Worm (Caenorhabditis elegans): Measurements from ENCODE around the gene rpoa-1.
"Not testable (repeated sequence)": the region's sequence is repeated elsewhere in the genome, so short reads cannot be mapped to it uniquely, and the experiment has no call there.

Gene rpoa-1

DNA sequence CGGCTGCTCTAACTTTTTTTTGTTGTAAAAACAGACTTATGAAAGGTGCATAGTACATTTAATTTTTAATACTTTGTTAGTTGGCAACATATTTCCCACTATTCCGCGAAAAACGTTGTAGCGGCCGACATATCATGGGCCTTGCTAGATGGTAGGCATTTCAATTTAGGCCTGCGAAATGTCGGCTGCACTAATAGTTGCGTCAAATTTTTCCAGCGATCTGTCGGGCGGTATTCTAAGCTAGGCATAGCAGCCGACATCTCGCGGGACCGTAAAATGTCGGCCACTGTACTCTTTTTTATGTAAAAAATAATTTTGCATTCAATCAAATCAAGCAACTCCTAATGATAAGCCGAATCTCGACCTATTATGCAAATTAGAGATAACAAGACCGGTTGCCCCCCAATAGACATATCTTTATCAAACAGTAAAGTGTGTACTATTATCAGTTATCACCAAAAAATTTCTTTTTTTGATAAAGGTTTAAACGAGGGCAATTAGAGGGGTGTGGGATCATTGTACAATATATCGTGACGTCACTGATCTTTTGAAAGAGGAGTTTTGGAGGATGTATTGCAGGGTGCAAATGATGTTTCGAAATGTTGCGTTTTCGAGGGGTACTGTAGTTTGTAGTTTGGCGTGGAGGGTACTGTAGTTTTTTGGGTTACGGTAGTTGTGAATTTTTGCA is 29.5 kb downstream of the rpoa-1 start:
- TF ChIP-seq unc-62 (GFP tag; optimal IDR thresholded peaks at IDR 0.05) = no peak

DNA sequence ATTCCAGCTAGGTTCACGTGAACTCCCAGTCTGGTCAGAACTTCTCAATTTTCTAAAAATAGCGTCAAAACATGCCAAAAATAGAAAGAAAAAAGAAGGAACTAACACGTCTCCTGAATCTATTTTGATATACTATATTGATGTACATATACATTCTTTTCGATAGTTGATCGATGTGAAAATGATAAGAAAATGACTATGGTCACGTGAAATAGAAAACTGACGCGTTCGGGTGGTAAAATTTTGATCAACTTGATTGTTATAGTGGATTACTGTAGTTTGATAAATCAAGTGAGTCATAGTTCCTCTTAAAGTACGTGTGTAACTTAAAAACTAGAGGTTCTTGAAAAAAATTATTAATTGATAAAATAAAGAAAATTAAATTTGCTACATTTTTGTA is 30.2 kb downstream of the rpoa-1 start:
- TF ChIP-seq unc-62 (GFP tag; optimal IDR thresholded peaks at IDR 0.05) = no peak

DNA sequence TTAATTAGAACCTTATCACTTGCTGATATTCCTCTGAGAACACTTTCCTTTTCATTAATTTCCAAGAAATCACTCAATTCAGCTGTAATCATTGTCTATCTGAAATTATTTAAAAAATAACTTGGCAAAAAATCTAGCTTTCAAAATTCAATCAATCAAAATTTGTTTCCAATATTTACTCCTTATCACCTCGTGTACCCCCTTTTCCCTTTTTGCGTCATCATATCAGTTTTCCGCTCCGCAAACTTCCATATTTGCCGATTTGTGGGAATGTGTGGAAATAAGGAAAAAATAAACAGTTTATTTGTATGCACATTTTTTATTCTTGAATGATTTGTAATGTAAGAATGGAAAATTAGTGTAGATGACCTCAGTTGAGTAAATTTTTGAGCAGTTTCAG is 32.6 kb downstream of the rpoa-1 start, which contains the start of gene C31C9.6:
C31C9.6 (minus strand) TSS at position 101 of the 400 bp plus-strand sequence.
- not testable (repeated sequence) for TF ChIP-seq unc-62 (GFP tag; optimal IDR thresholded peaks at IDR 0.05)

DNA sequence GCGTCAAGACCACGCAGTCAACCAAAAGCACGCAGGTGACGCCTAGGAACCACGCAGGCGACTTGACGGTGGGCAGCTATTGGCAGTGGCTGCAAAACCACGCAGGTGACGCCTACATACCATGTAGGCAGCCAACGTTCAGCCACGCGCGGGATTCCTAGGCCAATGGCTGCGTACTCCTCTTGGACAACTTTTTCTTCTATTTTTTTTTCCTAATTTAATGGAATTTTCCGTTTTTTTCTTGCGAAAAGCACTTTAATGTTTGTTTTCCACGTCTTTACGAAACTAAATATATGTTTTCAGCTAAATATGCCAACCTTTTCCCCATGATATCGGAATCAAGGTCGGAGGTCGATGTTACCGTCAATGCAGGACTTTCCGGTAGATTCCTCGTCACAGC is 39.9 kb downstream of the rpoa-1 start, which contains the start of gene C31C9.9:
C31C9.9 (plus strand) TSS at position 301 of the 400 bp plus-strand sequence.
- not testable (repeated sequence) for TF ChIP-seq unc-62 (GFP tag; optimal IDR thresholded peaks at IDR 0.05)

DNA sequence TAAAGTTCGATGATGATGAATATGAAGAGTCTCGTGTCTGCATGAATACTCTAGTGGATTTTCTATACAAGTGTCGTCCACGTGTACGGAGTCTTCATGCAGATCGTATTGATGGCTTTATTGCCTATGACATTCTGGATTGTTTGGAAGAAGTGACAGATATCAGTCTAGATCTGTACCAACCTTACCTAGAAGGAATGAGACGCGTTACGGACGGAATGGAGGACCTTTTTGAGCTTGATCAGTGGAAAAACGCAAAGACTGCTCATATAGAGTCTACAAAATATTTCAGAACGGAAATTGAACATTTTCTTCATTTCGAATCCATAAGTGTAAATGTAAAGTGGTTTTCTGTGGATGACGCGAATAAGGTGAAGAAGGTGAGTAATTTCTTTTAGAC is 46.4 kb downstream of the rpoa-1 start, which contains the start of gene fbxa-169:
fbxa-169 (plus strand) TSS at position 301 of the 400 bp plus-strand sequence.
- no peak for TF ChIP-seq unc-62 (GFP tag; optimal IDR thresholded peaks at IDR 0.05)

DNA sequence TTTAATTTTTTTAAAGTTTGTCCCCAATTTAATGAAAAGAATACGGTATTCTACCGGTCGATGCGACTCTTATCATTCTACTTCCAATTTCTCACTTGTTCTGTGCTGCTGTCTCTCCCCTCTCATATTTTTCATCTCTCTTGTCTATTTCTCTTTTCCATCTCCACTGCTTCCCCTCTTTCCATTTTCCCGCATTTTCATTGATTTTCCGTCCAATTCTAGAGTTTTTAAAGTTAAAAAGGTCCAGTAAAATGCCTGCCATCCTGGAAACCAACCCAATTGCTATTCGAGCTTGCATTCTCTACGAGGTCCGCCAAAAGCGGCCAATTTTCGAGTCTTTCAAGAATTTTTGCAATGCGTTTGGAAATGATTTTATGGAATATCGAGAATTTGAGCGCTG is 53.3 kb downstream of the rpoa-1 start, which contains the start of gene fbxa-167:
fbxa-167 (plus strand) TSS at position 179 of the 400 bp plus-strand sequence.
- no peak for TF ChIP-seq unc-62 (GFP tag; optimal IDR thresholded peaks at IDR 0.05)

DNA sequence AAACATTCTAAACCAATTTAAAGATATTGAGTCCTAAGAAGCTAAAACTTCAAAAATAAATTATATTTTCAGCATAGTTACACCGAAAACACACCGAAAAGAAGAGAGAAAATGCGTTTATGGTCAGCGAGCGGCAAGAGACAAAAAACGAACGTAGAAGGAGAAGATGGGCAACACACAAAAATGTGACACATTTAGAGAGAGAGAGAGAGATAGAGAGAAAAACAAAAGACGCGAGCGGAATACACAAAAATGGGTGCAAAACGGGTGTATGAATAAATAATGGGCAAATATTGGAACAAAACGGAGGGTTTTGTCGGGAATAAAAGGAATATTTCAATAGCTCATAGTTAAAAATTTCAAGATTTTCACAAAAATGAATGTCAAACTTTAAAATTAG is 54.4 kb downstream of the rpoa-1 start:
- TF ChIP-seq unc-62 (GFP tag; optimal IDR thresholded peaks at IDR 0.05) = no peak

DNA sequence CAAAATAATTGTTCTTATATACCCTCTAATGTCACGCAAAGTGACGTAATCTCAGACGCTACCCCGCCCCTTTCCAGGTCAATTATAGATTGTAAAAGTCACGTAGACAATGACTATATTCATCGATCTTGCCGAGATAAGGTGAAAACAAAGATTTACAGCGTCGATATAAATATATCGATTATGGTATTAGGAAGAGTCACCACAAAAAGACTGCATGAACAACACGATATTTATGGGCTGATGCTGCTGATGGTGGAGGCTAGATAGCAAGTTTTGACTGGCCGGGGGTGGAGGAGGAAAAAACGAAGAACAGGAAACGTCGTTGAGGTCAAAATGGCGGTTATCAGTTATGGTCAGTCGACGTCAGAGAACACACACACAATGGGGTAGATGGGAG is 56.0 kb downstream of the rpoa-1 start:
- no peak for TF ChIP-seq unc-62 (GFP tag; optimal IDR thresholded peaks at IDR 0.05)

DNA sequence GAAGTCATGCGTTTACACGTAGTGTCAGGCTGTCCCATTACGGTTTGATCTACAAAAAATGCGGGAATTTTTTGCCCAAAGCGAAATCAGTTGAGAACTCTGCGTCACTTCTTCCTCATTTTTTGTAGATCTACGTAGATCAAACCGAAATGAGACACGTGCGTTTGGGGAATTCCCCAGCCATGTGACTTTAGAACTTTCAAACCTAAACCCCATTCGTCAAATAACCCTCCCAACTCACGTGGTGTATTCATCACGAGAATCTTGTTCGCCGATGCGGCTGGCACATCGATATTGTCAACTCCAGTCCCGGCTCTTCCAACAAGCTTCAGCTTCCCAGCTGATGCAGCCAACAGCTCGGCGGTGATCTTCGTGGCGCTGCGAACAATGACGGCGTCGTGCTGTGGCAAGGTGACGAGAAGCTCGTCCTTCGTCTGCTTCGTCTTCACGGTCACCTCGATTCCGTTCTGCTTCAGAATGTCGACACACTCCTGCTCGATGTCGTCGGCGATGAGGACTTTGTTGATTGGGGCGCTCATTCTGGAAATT is 56.6 kb downstream of the rpoa-1 start, which contains the start of gene phdh-1:
phdh-1 (minus strand) TSS at position 540 of the 549 bp plus-strand sequence.
- no peak for TF ChIP-seq unc-62 (GFP tag; optimal IDR thresholded peaks at IDR 0.05)

DNA sequence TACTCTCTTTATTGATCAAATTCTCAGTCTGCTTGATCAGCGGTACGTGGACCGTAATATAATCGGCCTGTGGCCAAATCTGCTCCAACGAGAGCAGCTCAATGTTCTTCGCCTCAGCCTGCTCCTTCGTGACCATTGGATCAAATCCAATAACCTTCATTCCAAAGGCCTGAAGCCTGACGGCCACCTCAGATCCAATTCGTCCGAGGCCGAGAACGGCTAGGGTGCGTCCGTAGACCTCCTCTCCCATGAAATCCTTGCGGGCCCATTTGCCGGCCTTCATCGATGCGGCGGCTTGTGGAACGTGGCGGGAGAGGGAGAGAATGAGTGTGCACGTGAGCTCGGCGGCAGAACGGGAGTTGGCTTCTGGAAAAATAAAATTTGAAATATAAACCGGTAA is 57.1 kb downstream of the rpoa-1 start:
- no peak for TF ChIP-seq unc-62 (GFP tag; optimal IDR thresholded peaks at IDR 0.05)

DNA sequence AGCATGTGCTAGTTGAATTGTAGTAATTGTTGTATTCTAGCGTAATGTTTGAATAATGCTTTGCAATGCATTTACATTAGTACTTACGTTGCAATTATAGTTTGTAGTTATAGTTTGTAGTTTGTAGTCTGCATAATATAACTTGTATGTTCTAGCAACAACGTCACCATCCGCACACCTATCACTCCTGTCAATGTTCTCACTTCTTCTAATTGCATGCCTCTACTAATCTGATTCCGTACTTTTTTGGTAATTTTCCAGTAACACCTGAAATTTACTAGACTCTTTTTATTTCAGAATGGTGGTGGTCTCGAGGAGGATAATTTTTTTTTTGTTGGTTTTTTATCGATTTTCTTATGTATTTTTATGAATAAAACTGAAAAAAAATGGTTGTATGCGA is 58.0 kb downstream of the rpoa-1 start:
- no peak for TF ChIP-seq unc-62 (GFP tag; optimal IDR thresholded peaks at IDR 0.05)

DNA sequence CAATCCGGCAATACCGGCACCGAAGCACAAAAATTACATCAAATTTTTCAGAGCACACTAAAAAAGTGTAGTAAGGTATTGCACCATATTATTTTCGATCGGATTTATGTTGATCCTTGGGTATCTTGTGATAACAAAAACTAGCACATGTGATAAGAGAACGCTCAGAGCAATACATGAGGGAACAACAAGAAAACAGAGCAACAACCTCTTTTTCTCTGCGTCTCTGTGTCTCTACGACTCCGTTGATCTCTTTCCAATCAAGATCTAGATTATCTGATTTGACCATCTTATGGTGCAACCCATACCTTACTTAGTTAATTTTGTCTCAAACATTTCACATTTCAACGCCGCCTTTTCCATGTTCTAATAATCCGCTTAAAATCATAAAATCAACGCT is 62.4 kb downstream of the rpoa-1 start, which contains the start of gene tag-10:
tag-10 (plus strand) TSS at position 347 of the 400 bp plus-strand sequence.
- no peak for TF ChIP-seq unc-62 (GFP tag; optimal IDR thresholded peaks at IDR 0.05)

DNA sequence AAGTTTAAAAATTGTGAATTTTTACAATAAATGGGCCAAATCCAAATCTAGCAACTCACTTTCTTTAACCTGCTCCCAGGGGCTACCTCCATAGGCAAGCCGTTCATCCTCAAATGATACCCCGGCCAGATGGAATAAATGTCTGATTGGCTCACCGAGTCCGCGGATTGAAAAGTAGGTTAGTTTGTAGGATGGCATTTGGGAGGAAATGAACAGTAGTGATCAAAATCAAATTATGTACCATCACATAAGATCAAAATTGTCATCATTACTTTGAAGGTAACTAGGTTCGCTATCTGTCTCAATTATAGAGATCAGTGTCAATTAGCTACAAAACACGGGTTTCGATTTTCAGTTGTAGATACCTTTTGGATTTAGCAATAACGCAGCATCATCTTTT is 63.9 kb downstream of the rpoa-1 start, which contains the start of the genes gst-17 and gst-18:
gst-17 (minus strand) TSS at position 101 of the 400 bp plus-strand sequence.
gst-18 (minus strand) TSS at position 198 of the 400 bp plus-strand sequence.
- TF ChIP-seq unc-62 (GFP tag; optimal IDR thresholded peaks at IDR 0.05) = no peak

DNA sequence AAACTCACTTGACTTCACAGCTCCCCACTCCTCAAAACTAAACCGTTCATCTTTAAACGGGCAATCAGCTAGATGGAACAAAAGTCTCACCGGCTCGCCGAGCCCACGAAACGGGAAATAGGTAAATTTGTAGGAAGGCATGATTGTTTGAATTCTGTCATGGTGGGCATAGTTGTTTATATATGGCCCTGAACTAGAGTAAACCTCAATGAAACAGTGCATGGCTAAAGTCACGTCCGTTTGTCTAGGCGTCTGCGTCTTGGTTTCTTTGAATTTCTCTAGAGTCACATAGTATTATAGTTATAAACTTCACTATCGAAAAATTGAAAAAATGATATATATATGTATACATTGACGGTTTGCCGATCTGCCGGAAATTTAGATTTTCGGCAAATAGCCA is 67.6 kb downstream of the rpoa-1 start, which contains the start of gene gst-19:
gst-19 (minus strand) TSS at position 145 of the 400 bp plus-strand sequence.
- no peak for TF ChIP-seq unc-62 (GFP tag; optimal IDR thresholded peaks at IDR 0.05)

DNA sequence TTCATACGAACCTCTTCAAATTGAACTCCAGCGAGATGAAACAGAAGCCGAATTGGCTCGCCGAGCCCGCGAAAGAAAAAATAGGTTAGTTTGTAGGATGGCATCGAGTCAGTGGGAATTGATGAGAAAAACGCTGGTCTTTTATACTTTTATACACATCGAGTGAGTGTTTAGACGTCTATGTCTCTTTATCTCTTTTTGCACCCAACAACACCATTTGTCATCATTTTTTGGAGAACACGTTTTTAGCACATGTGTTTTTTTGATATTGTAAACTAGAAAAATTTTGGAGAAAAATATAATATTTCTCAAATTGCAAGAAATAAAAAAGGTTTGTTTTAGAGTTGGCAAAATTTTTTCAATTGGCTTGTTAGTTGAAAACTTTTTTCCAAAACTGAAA is 70.3 kb downstream of the rpoa-1 start, which contains the start of gene gst-16:
gst-16 (minus strand) TSS at position 111 of the 400 bp plus-strand sequence.
- TF ChIP-seq unc-62 (GFP tag; optimal IDR thresholded peaks at IDR 0.05) = no peak
